Fruit fly (Drosophila melanogaster) whole organism, embryonic: ENCODE data around the gene Pp1-13C.
A peak's percentile ranks its signal among the peaks of the same experiment; 100 is the strongest.

ENCODE experiments used
- Bdp1 ChIP-seq: fragments of 200-800 bp; sonication (Bioruptor generic); optimal IDR thresholded peaks from 3 replicates; lab custom pipeline; 2016; ENCODE audit warnings: missing biosample characterization, missing genetic modification characterization
- CG12744 ChIP-seq: fragments of 200-800 bp; sonication (Bioruptor generic); optimal IDR thresholded peaks from 2 replicates; lab custom pipeline; 2016; ENCODE audit warnings: missing biosample characterization, missing genetic modification characterization
- CG14014 ChIP-seq: fragments of 200-800 bp; sonication (Bioruptor generic); IDR thresholded peaks from 2 replicates; pipeline ENCODE4 v1.3.6; 2022; ENCODE audit warnings: missing biosample characterization, missing genetic modification characterization
- CG16813 ChIP-seq: fragments of 200-800 bp; sonication (Bioruptor generic); IDR thresholded peaks from 3 replicates; pipeline ENCODE4 v1.3.6; 2022; ENCODE audit warnings: missing biosample characterization, missing genetic modification characterization; ENCODE audit not compliant: partially characterized antibody
- CG16863 ChIP-seq: fragments of 200-800 bp; sonication (Bioruptor generic); optimal IDR thresholded peaks from 3 replicates; lab custom pipeline; 2016; ENCODE audit warnings: missing biosample characterization, missing genetic modification characterization
- CG17328 ChIP-seq: fragments of 200-800 bp; sonication (Bioruptor generic); IDR thresholded peaks from 2 replicates; pipeline ENCODE4 v1.3.6; 2022; ENCODE audit warnings: missing biosample characterization, missing genetic modification characterization
- CG17802 ChIP-seq: fragments of 200-800 bp; sonication (Bioruptor generic); optimal IDR thresholded peaks from 2 replicates; lab custom pipeline; 2018; ENCODE audit warnings: missing biosample characterization, mild to moderate bottlenecking, missing genetic modification characterization, moderate library complexity
- CG18476 ChIP-seq: fragments of 200-800 bp; sonication (Bioruptor generic); optimal IDR thresholded peaks from 2 replicates; lab custom pipeline; 2016; ENCODE audit warnings: missing biosample characterization, mild to moderate bottlenecking, missing genetic modification characterization
- CG2889 ChIP-seq: fragments of 200-800 bp; sonication (Bioruptor generic); IDR thresholded peaks from 3 replicates; pipeline ENCODE4 v1.3.6; 2022; ENCODE audit warnings: missing biosample characterization, missing genetic modification characterization
- CG30403 ChIP-seq: fragments of 200-800 bp; sonication (Bioruptor generic); optimal IDR thresholded peaks from 3 replicates; lab custom pipeline; 2016; ENCODE audit warnings: missing biosample characterization, missing genetic modification characterization
- CG3281 ChIP-seq: fragments of 200-800 bp; sonication (Bioruptor generic); optimal IDR thresholded peaks from 3 replicates; lab custom pipeline; 2017; ENCODE audit warnings: missing biosample characterization, mild to moderate bottlenecking, missing genetic modification characterization
- CG7745 ChIP-seq: fragments of 200-800 bp; sonication (Bioruptor generic); optimal IDR thresholded peaks from 2 replicates; lab custom pipeline; 2018; ENCODE audit warnings: missing biosample characterization, mild to moderate bottlenecking, missing genetic modification characterization, moderate library complexity
- CG8924 ChIP-seq: fragments of 200-800 bp; optimal IDR thresholded peaks from 3 replicates; lab custom pipeline; 2019; ENCODE audit warnings: missing biosample characterization, mild to moderate bottlenecking, missing genetic modification characterization, moderate library complexity
- CG9932 ChIP-seq: fragments of 200-800 bp; sonication (Bioruptor generic); IDR thresholded peaks from 2 replicates; pipeline ENCODE4 v1.3.6; 2022; ENCODE audit warnings: missing biosample characterization, missing genetic modification characterization
- CHES-1-like ChIP-seq: fragments of 200-800 bp; sonication (Bioruptor generic); optimal IDR thresholded peaks from 2 replicates; lab custom pipeline; 2016; ENCODE audit warnings: missing biosample characterization, missing genetic modification characterization
- Camta ChIP-seq: fragments of 200-800 bp; sonication (Bioruptor generic); optimal IDR thresholded peaks from 2 replicates; lab custom pipeline; 2016; ENCODE audit warnings: missing biosample characterization, missing genetic modification characterization
- Chrac-16 ChIP-seq: fragments of 200-800 bp; sonication (Bioruptor generic); optimal IDR thresholded peaks from 3 replicates; lab custom pipeline; 2016; ENCODE audit warnings: missing biosample characterization, missing genetic modification characterization
- Dp ChIP-seq: fragments of 200-800 bp; sonication (Bioruptor generic); optimal IDR thresholded peaks from 2 replicates; lab custom pipeline; 2018; ENCODE audit warnings: missing biosample characterization, mild to moderate bottlenecking, missing genetic modification characterization, moderate library complexity
- Fer1 ChIP-seq: fragments of 200-800 bp; sonication (Bioruptor generic); optimal IDR thresholded peaks from 2 replicates; lab custom pipeline; 2017; ENCODE audit warnings: missing biosample characterization, mild to moderate bottlenecking, missing genetic modification characterization
- Fer2 ChIP-seq: fragments of 200-800 bp; sonication (Bioruptor generic); optimal IDR thresholded peaks from 2 replicates; lab custom pipeline; 2018; ENCODE audit warnings: missing biosample characterization, mild to moderate bottlenecking, missing genetic modification characterization, moderate library complexity
- Hand ChIP-seq: fragments of 200-800 bp; sonication (Bioruptor generic); optimal IDR thresholded peaks from 2 replicates; lab custom pipeline; 2017; ENCODE audit warnings: mild to moderate bottlenecking, missing biosample characterization, missing genetic modification reagents, missing genetic modification characterization
- Hey ChIP-seq: fragments of 200-800 bp; sonication (Bioruptor generic); optimal IDR thresholded peaks from 3 replicates; lab custom pipeline; 2018; ENCODE audit warnings: missing biosample characterization, mild to moderate bottlenecking, missing genetic modification characterization
- Hsf ChIP-seq: fragments of 200-800 bp; sonication (Bioruptor generic); optimal IDR thresholded peaks from 3 replicates; lab custom pipeline; 2016; ENCODE audit warnings: missing biosample characterization, missing genetic modification characterization
- Lim3 ChIP-seq: fragments of 200-800 bp; sonication (Bioruptor generic); IDR thresholded peaks from 2 replicates; pipeline ENCODE4 v1.3.6; 2022; ENCODE audit warnings: missing biosample characterization, missing genetic modification characterization
- Nf-YA ChIP-seq: fragments of 200-800 bp; sonication (Bioruptor generic); IDR thresholded peaks from 2 replicates; pipeline ENCODE4 v1.3.6; 2022; ENCODE audit warnings: missing biosample characterization, missing genetic modification characterization
- Nf-YC ChIP-seq: fragments of 200-800 bp; optimal IDR thresholded peaks from 3 replicates; lab custom pipeline; 2019; ENCODE audit warnings: missing biosample characterization, mild to moderate bottlenecking, missing genetic modification characterization, moderate library complexity
- Oli ChIP-seq: fragments of 200-800 bp; sonication (Bioruptor generic); optimal IDR thresholded peaks from 2 replicates; lab custom pipeline; 2018; ENCODE audit warnings: missing biosample characterization, mild to moderate bottlenecking, missing genetic modification characterization, moderate library complexity
- Side ChIP-seq: fragments of 200-800 bp; sonication (Bioruptor generic); optimal IDR thresholded peaks from 2 replicates; lab custom pipeline; 2016; ENCODE audit warnings: missing biosample characterization, missing genetic modification characterization
- TFAM ChIP-seq: fragments of 200-800 bp; sonication (Bioruptor generic); optimal IDR thresholded peaks from 2 replicates; lab custom pipeline; 2017; ENCODE audit warnings: missing biosample characterization, missing genetic modification characterization, inconsistent platforms
- Tbp ChIP-seq: fragments of >200 bp; optimal IDR thresholded peaks from 2 replicates; lab custom pipeline; 2018; ENCODE audit warnings: missing biosample characterization, missing genetic modification characterization
- Trl ChIP-seq, 3 experiments: fragments of >200 bp in 2 of 3; fragments of 200-800 bp in 1 of 3; sonication (Bioruptor generic) in 1 of 3; optimal IDR thresholded peaks; 2 replicates in 1 of 3; 3 replicates in 2 of 3; lab custom pipeline; 2016 to 2017; ENCODE audit warnings: missing biosample characterization in 1 of 3, missing genetic modification characterization in 1 of 3
- YL-1 ChIP-seq: fragments of 200-800 bp; sonication (Bioruptor generic); optimal IDR thresholded peaks from 3 replicates; lab custom pipeline; 2017; ENCODE audit warnings: missing biosample characterization, mild to moderate bottlenecking, missing genetic modification characterization
- bbx ChIP-seq: fragments of 200-800 bp; sonication (Bioruptor generic); IDR thresholded peaks from 2 replicates; pipeline ENCODE4 v1.3.6; 2022; ENCODE audit warnings: missing biosample characterization, missing genetic modification characterization; ENCODE audit not compliant: partially characterized antibody
- chinmo ChIP-seq: fragments of 200-800 bp; sonication (Bioruptor generic); IDR thresholded peaks from 4 replicates; pipeline ENCODE4 v1.3.6; 2022; ENCODE audit warnings: missing biosample characterization, missing genetic modification characterization; ENCODE audit not compliant: partially characterized antibody
- chn ChIP-seq: fragments of 200-800 bp; sonication (Bioruptor generic); optimal IDR thresholded peaks from 2 replicates; lab custom pipeline; 2016; ENCODE audit warnings: missing biosample characterization, missing genetic modification characterization
- da ChIP-seq: fragments of 200-800 bp; sonication (Bioruptor generic); optimal IDR thresholded peaks from 2 replicates; lab custom pipeline; 2016; ENCODE audit warnings: missing biosample characterization, missing genetic modification characterization
- gce ChIP-seq: fragments of 200-800 bp; sonication (Bioruptor generic); IDR thresholded peaks from 3 replicates; pipeline ENCODE4 v1.3.6; 2022; ENCODE audit warnings: missing biosample characterization, missing genetic modification characterization
- grau ChIP-seq: fragments of 200-800 bp; optimal IDR thresholded peaks from 3 replicates; lab custom pipeline; 2019; ENCODE audit warnings: missing biosample characterization, mild to moderate bottlenecking, missing genetic modification characterization, moderate library complexity
- gt ChIP-seq: fragments of 200-800 bp; sonication (Bioruptor generic); IDR thresholded peaks from 2 replicates; pipeline ENCODE4 v1.3.6; 2022; ENCODE audit warnings: missing biosample characterization, missing genetic modification characterization
- ind ChIP-seq: fragments of 200-800 bp; sonication (Bioruptor generic); optimal IDR thresholded peaks from 3 replicates; lab custom pipeline; 2016; ENCODE audit warnings: missing biosample characterization, missing genetic modification characterization
- mld ChIP-seq: fragments of 200-800 bp; sonication (Bioruptor generic); IDR thresholded peaks from 3 replicates; pipeline ENCODE4 v1.3.6; 2022; ENCODE audit warnings: missing biosample characterization, missing genetic modification characterization; ENCODE audit not compliant: partially characterized antibody
- peb ChIP-seq: fragments of 200-800 bp; sonication (Bioruptor generic); IDR thresholded peaks from 2 replicates; pipeline ENCODE4 v1.3.6; 2022; ENCODE audit warnings: missing biosample characterization, missing genetic modification characterization
- pfk ChIP-seq: fragments of 200-800 bp; sonication (Bioruptor generic); optimal IDR thresholded peaks from 2 replicates; lab custom pipeline; 2018; ENCODE audit warnings: missing biosample characterization, mild to moderate bottlenecking, missing genetic modification characterization, moderate library complexity
- sim ChIP-seq: fragments of 200-800 bp; sonication (Bioruptor generic); IDR thresholded peaks from 2 replicates; pipeline ENCODE4 v1.3.6; 2022; ENCODE audit warnings: missing biosample characterization, missing genetic modification characterization
- tap ChIP-seq: fragments of 200-800 bp; optimal IDR thresholded peaks from 3 replicates; lab custom pipeline; 2019; ENCODE audit warnings: missing biosample characterization, mild to moderate bottlenecking, missing genetic modification characterization, moderate library complexity
- tup ChIP-seq: fragments of 200-800 bp; sonication (Bioruptor generic); optimal IDR thresholded peaks from 2 replicates; lab custom pipeline; 2016; ENCODE audit warnings: missing biosample characterization, mild to moderate bottlenecking, missing genetic modification characterization, moderate library complexity
- usp ChIP-seq: fragments of >200 bp; optimal IDR thresholded peaks from 2 replicates; lab custom pipeline; 2017; ENCODE audit warnings: missing biosample characterization, missing genetic modification characterization
- z ChIP-seq: fragments of 200-800 bp; sonication (Bioruptor generic); IDR thresholded peaks from 3 replicates; pipeline ENCODE4 v1.3.6; 2022; ENCODE audit warnings: missing biosample characterization, missing genetic modification characterization
- zfh1 ChIP-seq: fragments of 200-800 bp; sonication (Bioruptor generic); IDR thresholded peaks from 3 replicates; pipeline ENCODE4 v1.3.6; 2022; ENCODE audit warnings: missing biosample characterization, missing genetic modification characterization

The Pp1-13C gene

DNA sequence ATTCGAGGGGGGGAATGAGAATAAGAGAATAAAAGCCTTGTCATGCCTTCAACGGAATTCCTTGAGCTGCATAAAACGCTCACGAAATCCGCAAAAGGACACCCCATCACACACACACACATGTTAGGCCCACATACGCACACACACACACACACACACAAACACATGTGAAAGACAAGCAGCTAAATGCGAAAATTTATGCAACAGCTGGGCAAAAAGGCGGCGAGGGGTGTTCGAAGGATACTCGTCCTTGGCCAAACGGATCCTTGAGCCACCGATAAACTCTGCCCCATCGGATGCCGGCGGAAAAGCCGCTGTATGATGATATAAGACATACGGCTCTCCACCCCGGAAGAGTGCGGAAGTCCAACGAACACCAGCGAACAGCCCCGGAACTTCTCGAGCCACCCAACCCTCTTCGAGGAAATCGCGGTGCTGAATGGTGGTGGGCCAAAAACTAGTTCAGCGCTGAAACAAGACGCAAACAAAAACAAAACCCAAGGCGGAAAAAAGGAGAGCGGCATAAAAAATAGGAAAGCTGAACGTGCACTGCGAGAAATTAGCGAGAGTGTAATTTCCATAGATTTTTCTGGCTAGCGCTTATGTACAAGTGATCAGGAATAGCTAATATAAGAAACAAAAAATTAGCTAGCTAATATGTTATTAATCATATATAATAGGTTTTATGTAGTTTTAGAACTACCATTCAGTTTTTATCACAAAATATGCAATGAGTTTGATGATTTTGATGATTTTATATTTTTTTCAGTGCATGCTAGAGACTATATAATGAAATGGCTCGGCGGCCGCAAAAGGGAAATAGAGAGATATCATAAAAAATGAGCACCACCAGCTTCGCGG is 22.9 kb upstream of the Pp1-13C start (continued):
- TF ChIP-seq tup (GFP tag; lab: Kevin White, UChicago) (peak; percentile 3), YL-1 (GFP tag; lab: Kevin White, UChicago) (no peak), z (GFP tag; lab: Robert Waterston, UW) (no peak), CG8924 (peak; percentile 54), CG7745 (no peak), grau (peak; percentile 71), gce (GFP tag; lab: Robert Waterston, UW) (no peak), CG16863 (no peak), Fer2 (tag; lab: Kevin White, UChicago) (no peak), CG17328 (GFP tag; lab: Robert Waterston, UW) (peak; percentile 23; the same call in 1 of the 2 replicates), tap (tag; lab: Kevin White, UChicago) (peak; percentile 1), Nf-YA (GFP tag; lab: Robert Waterston, UW) (peak; percentile 21; the same call in 1 of the 2 replicates), chinmo (no peak), Chrac-16 (no peak), Tbp (GFP tag; lab: Kevin White, UChicago) (no peak), usp (GFP tag; lab: Kevin White, UChicago) (no peak), zfh1 (GFP tag; lab: Robert Waterston, UW) (0 out of 3 replicates have a peak, but pooled peaks have one; percentile 12), CG18476 (GFP tag; lab: Kevin White, UChicago) (peak; percentile 96), Hand (peak; percentile 46), Dp (GFP tag; lab: Kevin White, UChicago) (no peak), CG14014 (GFP tag; lab: Robert Waterston, UW) (peak; percentile 26; the same call in 1 of the 2 replicates), CG12744 (GFP tag; lab: Kevin White, UChicago) (no peak), Camta (no peak), TFAM (GFP tag; lab: Kevin White, UChicago) (no peak), CG9932 (0 out of 2 replicates have a peak, but pooled peaks have one; percentile 29), Oli (tag; lab: Kevin White, UChicago) (peak; percentile 68), CG17802 (no peak), mld (GFP tag; lab: Robert Waterston, UW) (no peak), ind (GFP tag; lab: Kevin White, UChicago) (peak; percentile 50), chn (GFP tag; lab: Kevin White, UChicago) (no peak), Nf-YC (tag; lab: Kevin White, UChicago) (peak; percentile 44), Hey (tag; lab: Kevin White, UChicago) (no peak), CG30403 (GFP tag; lab: Kevin White, UChicago) (peak; percentile 67), CG2889 (no peak), Side (GFP tag; lab: Kevin White, UChicago) (no peak), Bdp1 (GFP tag; lab: Kevin White, UChicago) (no peak), Trl (optimal IDR thresholded peaks at IDR 0.05; lab: Kevin White, UChicago) (no peak), Trl (GFP tag; optimal IDR thresholded peaks at IDR 0.05; lab: Kevin White, UChicago) (no peak), CHES-1-like (no peak), pfk (GFP tag; lab: Kevin White, UChicago) (no peak), peb (GFP tag; lab: Robert Waterston, UW) (no peak), gt (GFP tag; lab: Robert Waterston, UW) (no peak), sim (GFP tag; lab: Robert Waterston, UW) (no peak), CG16813 (GFP tag; lab: Robert Waterston, UW) (no peak), bbx (GFP tag; lab: Robert Waterston, UW) (no peak), da (GFP tag; lab: Kevin White, UChicago) (no peak), CG3281 (GFP tag; lab: Kevin White, UChicago) (peak; percentile 55), Fer1 (GFP tag; lab: Kevin White, UChicago) (peak; percentile 68), Hsf (GFP tag; lab: Kevin White, UChicago) (peak; percentile 31), Lim3 (GFP tag; lab: Robert Waterston, UW) (no peak)
